Fruit fly (Drosophila melanogaster) whole organism, embryonic: ENCODE results near the gene CG17264.

Experiments
- Bteb2 ChIP-seq: fragments of 200-800 bp; sonication (Bioruptor generic); optimal IDR thresholded peaks from 2 replicates; lab custom pipeline; 2016; ENCODE audit warnings: missing biosample characterization, missing genetic modification characterization
- CG10366 ChIP-seq: fragments of 200-800 bp; sonication (Bioruptor generic); IDR thresholded peaks from 2 replicates; pipeline ENCODE4 v1.3.6; 2022; ENCODE audit warnings: missing biosample characterization, missing genetic modification characterization
- CG10462 ChIP-seq: fragments of 200-800 bp; sonication (Bioruptor generic); optimal IDR thresholded peaks from 2 replicates; lab custom pipeline; 2016; ENCODE audit warnings: missing biosample characterization, missing genetic modification characterization
- CG10543 ChIP-seq: fragments of 200-800 bp; sonication (Bioruptor generic); optimal IDR thresholded peaks from 3 replicates; lab custom pipeline; 2017; ENCODE audit warnings: missing biosample characterization, mild to moderate bottlenecking, missing genetic modification characterization, moderate library complexity
- CG10959 ChIP-seq: fragments of 200-800 bp; sonication (Bioruptor generic); IDR thresholded peaks from 2 replicates; pipeline ENCODE4 v1.3.6; 2022; ENCODE audit warnings: missing biosample characterization, missing genetic modification characterization
- CG11695 ChIP-seq: fragments of 200-800 bp; sonication (Bioruptor generic); IDR thresholded peaks from 3 replicates; pipeline ENCODE4 v1.3.6; 2022; ENCODE audit warnings: missing biosample characterization, missing genetic modification characterization
- CG12236 ChIP-seq: fragments of 200-800 bp; sonication (Bioruptor generic); optimal IDR thresholded peaks from 2 replicates; lab custom pipeline; 2016; ENCODE audit warnings: missing biosample characterization, missing genetic modification characterization
- CG12391 ChIP-seq: fragments of 200-800 bp; sonication (Bioruptor generic); optimal IDR thresholded peaks from 3 replicates; lab custom pipeline; 2018; ENCODE audit warnings: missing biosample characterization, mild to moderate bottlenecking, missing genetic modification characterization, moderate library complexity
- CG13894 ChIP-seq: fragments of 200-800 bp; sonication (Bioruptor generic); optimal IDR thresholded peaks from 3 replicates; lab custom pipeline; 2018; ENCODE audit warnings: missing biosample characterization, mild to moderate bottlenecking, missing genetic modification characterization, moderate library complexity
- CG16813 ChIP-seq: fragments of 200-800 bp; sonication (Bioruptor generic); IDR thresholded peaks from 3 replicates; pipeline ENCODE4 v1.3.6; 2022; ENCODE audit warnings: missing biosample characterization, missing genetic modification characterization; ENCODE audit not compliant: partially characterized antibody
- CG2202 ChIP-seq: fragments of 200-800 bp; sonication (Bioruptor generic); optimal IDR thresholded peaks from 2 replicates; lab custom pipeline; 2018; ENCODE audit warnings: missing biosample characterization, mild to moderate bottlenecking, missing genetic modification characterization
- CG30403 ChIP-seq: fragments of 200-800 bp; sonication (Bioruptor generic); optimal IDR thresholded peaks from 3 replicates; lab custom pipeline; 2016; ENCODE audit warnings: missing biosample characterization, missing genetic modification characterization
- CG4404 ChIP-seq: fragments of 200-800 bp; sonication (Bioruptor generic); IDR thresholded peaks from 2 replicates; pipeline ENCODE4 v1.3.6; 2022; ENCODE audit warnings: missing biosample characterization, missing genetic modification characterization
- CG4617 ChIP-seq: fragments of 200-800 bp; sonication (Bioruptor generic); optimal IDR thresholded peaks from 3 replicates; lab custom pipeline; 2016; ENCODE audit warnings: missing biosample characterization, missing genetic modification characterization, borderline replicate concordance
- CG6854 ChIP-seq: fragments of 200-800 bp; sonication (Bioruptor generic); optimal IDR thresholded peaks from 3 replicates; lab custom pipeline; 2017; ENCODE audit warnings: missing biosample characterization, mild to moderate bottlenecking, missing genetic modification characterization
- CG7271 ChIP-seq: fragments of 200-800 bp; sonication (Bioruptor generic); optimal IDR thresholded peaks from 2 replicates; lab custom pipeline; 2018; ENCODE audit warnings: missing biosample characterization, mild to moderate bottlenecking, missing genetic modification characterization, moderate library complexity
- CG7963 ChIP-seq: fragments of 200-800 bp; sonication (Bioruptor generic); IDR thresholded peaks from 3 replicates; pipeline ENCODE4 v1.3.6; 2022; ENCODE audit warnings: missing biosample characterization, missing genetic modification characterization; ENCODE audit not compliant: partially characterized antibody
- CG8944 ChIP-seq: fragments of 200-800 bp; sonication (Bioruptor generic); optimal IDR thresholded peaks from 3 replicates; lab custom pipeline; 2016; ENCODE audit warnings: missing biosample characterization, missing genetic modification characterization
- CG9727 ChIP-seq: fragments of 200-800 bp; sonication (Bioruptor generic); optimal IDR thresholded peaks from 3 replicates; lab custom pipeline; 2017; ENCODE audit warnings: missing biosample characterization, mild to moderate bottlenecking, missing genetic modification characterization
- Chrac-16 ChIP-seq: fragments of 200-800 bp; sonication (Bioruptor generic); optimal IDR thresholded peaks from 3 replicates; lab custom pipeline; 2016; ENCODE audit warnings: missing biosample characterization, missing genetic modification characterization
- H15 ChIP-seq: fragments of 200-800 bp; sonication (Bioruptor generic); IDR thresholded peaks from 3 replicates; pipeline ENCODE4 v1.3.6; 2022; ENCODE audit warnings: missing biosample characterization, missing genetic modification characterization
- HLH4C ChIP-seq: fragments of 200-800 bp; sonication (Bioruptor generic); IDR thresholded peaks from 3 replicates; pipeline ENCODE4 v1.3.6; 2022; ENCODE audit warnings: missing biosample characterization, missing genetic modification characterization; ENCODE audit not compliant: partially characterized antibody
- HmgZ ChIP-seq: fragments of 200-800 bp; sonication (Bioruptor generic); optimal IDR thresholded peaks from 2 replicates; lab custom pipeline; 2018; ENCODE audit warnings: missing biosample characterization, mild to moderate bottlenecking, missing genetic modification characterization
- Kr ChIP-seq: fragments of 200-800 bp; sonication (Bioruptor generic); optimal IDR thresholded peaks from 2 replicates; lab custom pipeline; 2017; ENCODE audit warnings: missing biosample characterization, mild to moderate bottlenecking, missing genetic modification characterization
- Oaz ChIP-seq: fragments of 200-800 bp; sonication (Bioruptor generic); IDR thresholded peaks from 2 replicates; pipeline ENCODE4 v1.3.6; 2022; ENCODE audit warnings: missing biosample characterization, missing genetic modification characterization
- Opbp ChIP-seq: fragments of 200-800 bp; sonication (Bioruptor generic); IDR thresholded peaks from 3 replicates; pipeline ENCODE4 v1.3.6; 2022; ENCODE audit warnings: missing biosample characterization, missing genetic modification characterization; ENCODE audit not compliant: partially characterized antibody
- Sin3A ChIP-seq: fragments of >200 bp; optimal IDR thresholded peaks from 2 replicates; lab custom pipeline; 2018
- Sry-β ChIP-seq: fragments of 200-800 bp; sonication (Bioruptor generic); optimal IDR thresholded peaks from 2 replicates; lab custom pipeline; 2018; ENCODE audit warnings: missing biosample characterization, mild to moderate bottlenecking, missing genetic modification characterization, moderate library complexity
- amos ChIP-seq: fragments of 200-800 bp; sonication (Bioruptor generic); IDR thresholded peaks from 2 replicates; pipeline ENCODE4 v1.3.6; 2022; ENCODE audit warnings: missing biosample characterization, missing genetic modification characterization; ENCODE audit not compliant: partially characterized antibody
- bowl ChIP-seq: fragments of 200-800 bp; sonication (Bioruptor generic); IDR thresholded peaks from 2 replicates; pipeline ENCODE4 v1.3.6; 2022; ENCODE audit warnings: missing biosample characterization, missing genetic modification characterization
- bsh ChIP-seq, 2 experiments: fragments of 200-800 bp; sonication (Bioruptor generic); optimal IDR thresholded peaks; 2 replicates each; lab custom pipeline; 2017 to 2018; ENCODE audit warnings: mild to moderate bottlenecking in 2 of 2, missing biosample characterization in 2 of 2, missing genetic modification characterization in 2 of 2, moderate library complexity in 1 of 2
- cas ChIP-seq: fragments of 200-800 bp; sonication (Bioruptor generic); IDR thresholded peaks from 2 replicates; pipeline ENCODE4 v1.3.6; 2022; ENCODE audit warnings: missing biosample characterization, missing genetic modification characterization
- chn ChIP-seq: fragments of 200-800 bp; sonication (Bioruptor generic); optimal IDR thresholded peaks from 2 replicates; lab custom pipeline; 2016; ENCODE audit warnings: missing biosample characterization, missing genetic modification characterization
- crc ChIP-seq: fragments of 200-800 bp; sonication (Bioruptor generic); optimal IDR thresholded peaks from 2 replicates; lab custom pipeline; 2016; ENCODE audit warnings: missing biosample characterization, missing genetic modification characterization
- crp ChIP-seq, 2 experiments: fragments of 200-800 bp; sonication (Bioruptor generic); optimal IDR thresholded peaks; 2 replicates in 1 of 2; 3 replicates in 1 of 2; lab custom pipeline; 2017; ENCODE audit warnings: missing biosample characterization in 2 of 2, missing genetic modification characterization in 2 of 2, mild to moderate bottlenecking in 1 of 2, moderate library complexity in 1 of 2
- cwo ChIP-seq: fragments of 200-800 bp; sonication (Bioruptor generic); optimal IDR thresholded peaks from 3 replicates; lab custom pipeline; 2017; ENCODE audit warnings: missing biosample characterization, missing genetic modification characterization, mild to moderate bottlenecking, moderate library complexity, missing genetic modification reagents
- dati ChIP-seq: fragments of 200-800 bp; sonication (Bioruptor generic); IDR thresholded peaks from 2 replicates; pipeline ENCODE4 v1.3.6; 2022; ENCODE audit warnings: missing biosample characterization, missing genetic modification characterization
- dm ChIP-seq: fragments of 200-800 bp; sonication (Bioruptor generic); optimal IDR thresholded peaks from 3 replicates; lab custom pipeline; 2016; ENCODE audit warnings: missing biosample characterization, missing genetic modification characterization
- fd96Cb ChIP-seq: fragments of 200-800 bp; sonication (Bioruptor generic); optimal IDR thresholded peaks from 2 replicates; lab custom pipeline; 2018; ENCODE audit warnings: missing biosample characterization, mild to moderate bottlenecking, missing genetic modification characterization, moderate library complexity
- gfzf ChIP-seq: fragments of 200-800 bp; sonication (Bioruptor generic); optimal IDR thresholded peaks from 2 replicates; lab custom pipeline; 2016; ENCODE audit warnings: missing biosample characterization, mild to moderate bottlenecking, missing genetic modification characterization, moderate library complexity
- hth ChIP-seq: fragments of >200 bp; optimal IDR thresholded peaks from 2 replicates; lab custom pipeline; 2017; ENCODE audit warnings: inconsistent platforms
- jigr1 ChIP-seq: fragments of 200-800 bp; sonication (Bioruptor generic); IDR thresholded peaks from 3 replicates; pipeline ENCODE4 v1.3.6; 2022; ENCODE audit warnings: missing biosample characterization, missing genetic modification characterization
- ken ChIP-seq: fragments of 200-800 bp; sonication (Bioruptor generic); IDR thresholded peaks from 3 replicates; pipeline ENCODE4 v1.3.6; 2022; ENCODE audit warnings: missing biosample characterization, missing genetic modification characterization
- kni ChIP-seq: fragments of 200-800 bp; sonication (Bioruptor generic); optimal IDR thresholded peaks from 3 replicates; lab custom pipeline; 2017; ENCODE audit warnings: mild to moderate bottlenecking, missing biosample characterization, missing genetic modification reagents, missing genetic modification characterization
- lola ChIP-seq, 3 experiments: fragments of >200 bp in 2 of 3; fragments of 200-800 bp in 1 of 3; sonication (Bioruptor generic) in 1 of 3; optimal IDR thresholded peaks; 2 replicates each; lab custom pipeline; 2017 to 2019; ENCODE audit warnings: missing biosample characterization in 3 of 3, missing genetic modification characterization in 3 of 3, mild to moderate bottlenecking in 1 of 3, moderate library complexity in 1 of 3
- sd ChIP-seq: fragments of 200-800 bp; sonication (Bioruptor generic); optimal IDR thresholded peaks from 3 replicates; lab custom pipeline; 2018; ENCODE audit warnings: missing biosample characterization, mild to moderate bottlenecking, missing genetic modification characterization, moderate library complexity
- sqz ChIP-seq: fragments of 200-800 bp; sonication (Bioruptor generic); optimal IDR thresholded peaks from 3 replicates; lab custom pipeline; 2018; ENCODE audit warnings: missing biosample characterization, mild to moderate bottlenecking, missing genetic modification characterization
- tap ChIP-seq: fragments of 200-800 bp; optimal IDR thresholded peaks from 3 replicates; lab custom pipeline; 2019; ENCODE audit warnings: missing biosample characterization, mild to moderate bottlenecking, missing genetic modification characterization, moderate library complexity
- tx ChIP-seq: fragments of 200-800 bp; sonication (Bioruptor generic); optimal IDR thresholded peaks from 2 replicates; lab custom pipeline; 2016; ENCODE audit warnings: missing biosample characterization, missing genetic modification characterization
- vvl ChIP-seq: fragments of 200-800 bp; sonication (Bioruptor generic); IDR thresholded peaks from 2 replicates; pipeline ENCODE4 v1.3.6; 2022; ENCODE audit warnings: missing biosample characterization, missing genetic modification characterization
- wdn ChIP-seq: fragments of 200-800 bp; sonication (Bioruptor generic); IDR thresholded peaks from 2 replicates; pipeline ENCODE4 v1.3.6; 2022; ENCODE audit warnings: missing biosample characterization, missing genetic modification characterization

Gene CG17264

dm6 chr2L:2992664-2993174, 25.6 kb upstream of the CG17264 start, which contains the start of the genes okr and CG3558 (continued):
- peak; percentile 57 for TF ChIP-seq gfzf (GFP tag; lab: Kevin White, UChicago)
- no peak for TF ChIP-seq kni (GFP tag; lab: Kevin White, UChicago)
- no peak for TF ChIP-seq CG10543
- TF ChIP-seq Bteb2 (GFP tag; lab: Kevin White, UChicago): peak; percentile 32
- peak; percentile 9 for TF ChIP-seq CG12391 (tag; lab: Kevin White, UChicago)
- TF ChIP-seq amos (GFP tag; lab: Robert Waterston, UW): peak; percentile 83
- TF ChIP-seq CG10959 (GFP tag; lab: Robert Waterston, UW): no peak
- no peak for TF ChIP-seq chn (GFP tag; lab: Kevin White, UChicago)
- no peak for TF ChIP-seq CG12236 (GFP tag; lab: Kevin White, UChicago)
- TF ChIP-seq Opbp: peak; percentile 69; the same call in 2 of the 3 replicates
- no peak for TF ChIP-seq crc (GFP tag; lab: Kevin White, UChicago)
- TF ChIP-seq CG6854 (GFP tag; lab: Kevin White, UChicago): no peak
- no peak for TF ChIP-seq dati (GFP tag; lab: Robert Waterston, UW)
- TF ChIP-seq Sin3A: peak; percentile 63
- peak; percentile 58; the same call in 2 of the 3 replicates for TF ChIP-seq CG7963
- no peak for TF ChIP-seq tx (GFP tag; lab: Kevin White, UChicago)
- TF ChIP-seq fd96Cb (tag; lab: Kevin White, UChicago): no peak
- no peak for TF ChIP-seq hth (lab: Kevin White, UChicago)
- TF ChIP-seq H15 (GFP tag; lab: Robert Waterston, UW): no peak
- TF ChIP-seq Sry-β (GFP tag; lab: Kevin White, UChicago): no peak
- TF ChIP-seq lola (GFP tag; optimal IDR thresholded peaks at IDR 0.05; lab: Kevin White, UChicago): peak in 1 of 3 experiments; percentile 7
- TF ChIP-seq jigr1: no peak
- no peak for TF ChIP-seq CG9727
- no peak for TF ChIP-seq sqz (GFP tag; lab: Kevin White, UChicago)
- peak; percentile 70 to 95 for TF ChIP-seq crp (GFP tag; optimal IDR thresholded peaks at IDR 0.05; lab: Kevin White, UChicago)
- no peak for TF ChIP-seq ken (GFP tag; lab: Robert Waterston, UW)
- no peak for TF ChIP-seq Chrac-16 (GFP tag; lab: Kevin White, UChicago)
- no peak for TF ChIP-seq CG10366 (GFP tag; lab: Robert Waterston, UW)
- no peak for TF ChIP-seq cwo (GFP tag; lab: Kevin White, UChicago)
- TF ChIP-seq CG13894: no peak
- no peak for TF ChIP-seq dm (GFP tag; lab: Kevin White, UChicago)
- TF ChIP-seq CG10462: no peak
- TF ChIP-seq vvl: 0 out of 2 replicates have a peak, but pooled peaks have one; percentile 9
- TF ChIP-seq cas (GFP tag; lab: Robert Waterston, UW): no peak
- TF ChIP-seq Oaz (GFP tag; lab: Robert Waterston, UW): no peak
- TF ChIP-seq CG8944 (GFP tag; lab: Kevin White, UChicago): no peak
- no peak for TF ChIP-seq CG11695 (GFP tag; lab: Robert Waterston, UW)
- no peak for TF ChIP-seq wdn
- TF ChIP-seq HLH4C (GFP tag; lab: Robert Waterston, UW): peak; percentile 78
- TF ChIP-seq bowl (GFP tag; lab: Robert Waterston, UW): no peak
- TF ChIP-seq HmgZ (tag; lab: Kevin White, UChicago): no peak
- no peak for TF ChIP-seq CG4404 (GFP tag; lab: Robert Waterston, UW)
- no peak for TF ChIP-seq Kr (GFP tag; lab: Kevin White, UChicago)
- TF ChIP-seq CG4617: no peak
- TF ChIP-seq bsh (GFP tag; optimal IDR thresholded peaks at IDR 0.05; lab: Kevin White, UChicago): no peak
- no peak for TF ChIP-seq CG30403 (GFP tag; lab: Kevin White, UChicago)
- peak; percentile 84 for TF ChIP-seq CG16813 (GFP tag; lab: Robert Waterston, UW)
- no peak for TF ChIP-seq CG2202
- TF ChIP-seq CG7271 (tag; lab: Kevin White, UChicago): no peak
- TF ChIP-seq sd (tag; lab: Kevin White, UChicago): no peak
- no peak for TF ChIP-seq tap (tag; lab: Kevin White, UChicago)
